Worm (Caenorhabditis elegans) whole organism, young adult: Measurements from ENCODE around the gene srh-18.

Source experiments
- bed-2 ChIP-seq: fragments of 200-800 bp; sonication (Bioruptor generic); IDR thresholded peaks from 2 replicates; pipeline ENCODE4 v1.3.6; 2022; ENCODE audit warnings: missing genetic modification reagents, missing genetic modification characterization, missing compliant biosample characterization
- nhr-90 ChIP-seq: sonication (generic microtip); optimal IDR thresholded peaks from 2 replicates; lab custom pipeline; 2016; ENCODE audit warnings: missing genotype, mild to moderate bottlenecking, missing genetic modification characterization, missing compliant biosample characterization

DNA sequence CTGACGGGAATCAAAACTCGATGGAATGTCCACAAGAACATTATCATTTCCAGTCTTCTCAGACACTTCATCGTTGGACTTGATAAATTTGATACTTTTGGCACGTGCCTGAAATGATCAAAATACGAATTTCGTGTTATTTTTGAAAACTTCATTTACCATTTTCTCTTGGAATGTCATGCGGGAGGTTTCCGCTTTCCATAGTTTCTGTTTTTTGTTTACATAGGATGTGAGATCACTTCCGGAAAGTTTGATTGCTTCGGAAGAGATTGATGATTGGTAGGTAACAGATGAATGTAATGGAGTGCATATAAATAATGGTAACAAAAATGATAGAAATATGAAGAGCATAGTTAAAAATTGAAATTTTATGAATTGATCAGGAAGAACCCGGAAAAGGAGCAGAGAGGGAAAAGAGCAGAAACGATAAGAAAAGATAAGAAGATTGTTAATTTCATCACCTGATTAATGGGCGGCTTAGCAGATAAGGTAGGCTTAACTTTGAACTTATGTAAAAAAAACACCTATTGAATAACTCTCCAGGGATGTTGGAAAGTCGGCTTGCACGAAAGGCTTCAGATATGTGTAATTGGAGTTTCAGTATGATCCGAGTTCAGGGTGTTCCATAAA lies 39.5 kb downstream of the srh-18 start, which contains the start of gene F32H5.1:
- TF ChIP-seq nhr-90 (no peak), bed-2 (GFP tag; lab: Robert Waterston, UW) (no peak)
